Worm (Caenorhabditis elegans) whole organism, L3 larva: ENCODE measurements around the gene F13H8.12.

Source experiments
- R02D3.7 ChIP-seq: fragments of 150-350 bp; optimal IDR thresholded peaks from 2 replicates; lab custom pipeline; 2014; ENCODE audit warnings: missing biosample characterization, missing genetic modification characterization
- aly-2 ChIP-seq: fragments of 150-350 bp; optimal IDR thresholded peaks from 2 replicates; lab custom pipeline; 2014; ENCODE audit warnings: missing biosample characterization, missing genetic modification characterization
- ama-1 ChIP-seq: fragments of 150-350 bp; optimal IDR thresholded peaks from 2 replicates; lab custom pipeline; 2018
- ceh-28 ChIP-seq: fragments of 150-350 bp; optimal IDR thresholded peaks from 2 replicates; lab custom pipeline; 2014; ENCODE audit warnings: missing biosample characterization, missing genetic modification reagents, missing genetic modification characterization
- daf-12 ChIP-seq: fragments of 150-350 bp; optimal IDR thresholded peaks from 2 replicates; lab custom pipeline; 2014; ENCODE audit warnings: missing biosample characterization, missing genetic modification reagents, missing genetic modification characterization
- egl-5 ChIP-seq: fragments of 150-350 bp; optimal IDR thresholded peaks from 2 replicates; lab custom pipeline; 2017; ENCODE audit warnings: missing biosample characterization, missing genetic modification reagents, missing genetic modification characterization, inconsistent platforms
- elt-1 ChIP-seq: fragments of 150-350 bp; optimal IDR thresholded peaks from 2 replicates; lab custom pipeline; 2014; ENCODE audit warnings: missing biosample characterization, missing genetic modification characterization
- elt-2 ChIP-seq: sonication (generic microtip); optimal IDR thresholded peaks from 2 replicates; lab custom pipeline; 2016; ENCODE audit warnings: missing genetic modification reagents, mild to moderate bottlenecking, missing genetic modification characterization, missing compliant biosample characterization
- elt-3 ChIP-seq, 3 experiments: fragments of 150-350 bp in 1 of 3; sonication (generic microtip) in 2 of 3; optimal IDR thresholded peaks; 2 replicates in 2 of 3; 4 replicates in 1 of 3; lab custom pipeline; 2014 to 2017; ENCODE audit warnings: missing biosample characterization in 3 of 3, missing genetic modification characterization in 3 of 3
- eor-1 ChIP-seq, 2 experiments: fragments of 150-350 bp; optimal IDR thresholded peaks; 2 replicates each; lab custom pipeline; 2014 to 2018; ENCODE audit warnings: missing biosample characterization in 2 of 2, missing genetic modification characterization in 2 of 2
- fkh-10 ChIP-seq: sonication (generic microtip); optimal IDR thresholded peaks from 2 replicates; lab custom pipeline; 2017; ENCODE audit warnings: missing biosample characterization, missing genetic modification reagents, missing genetic modification characterization
- fos-1 ChIP-seq: fragments of 150-350 bp; optimal IDR thresholded peaks from 2 replicates; lab custom pipeline; 2014; ENCODE audit warnings: missing biosample characterization, missing genetic modification characterization
- hmg-11 ChIP-seq: sonication (generic microtip); optimal IDR thresholded peaks from 2 replicates; lab custom pipeline; 2016; ENCODE audit warnings: missing genetic modification characterization, missing compliant biosample characterization
- lin-15B ChIP-seq: fragments of 150-350 bp; optimal IDR thresholded peaks from 2 replicates; lab custom pipeline; 2014; ENCODE audit warnings: missing biosample characterization, missing genetic modification characterization
- mdl-1 ChIP-seq: fragments of 150-350 bp; optimal IDR thresholded peaks from 2 replicates; lab custom pipeline; 2014; ENCODE audit warnings: missing biosample characterization, missing genetic modification characterization
- mml-1 ChIP-seq: fragments of 150-350 bp; sonication (generic microtip); optimal IDR thresholded peaks from 3 replicates; lab custom pipeline; 2014; ENCODE audit warnings: missing biosample characterization, missing genetic modification characterization
- nfya-1 ChIP-seq: sonication (generic microtip); optimal IDR thresholded peaks from 2 replicates; lab custom pipeline; 2017; ENCODE audit warnings: missing genetic modification characterization, mild to moderate bottlenecking, missing compliant biosample characterization, antibody characterized with exemption, moderate library complexity; ENCODE audit not compliant: insufficient read depth
- nhr-43 ChIP-seq: sonication (generic microtip); optimal IDR thresholded peaks from 2 replicates; lab custom pipeline; 2016; ENCODE audit warnings: mild to moderate bottlenecking, missing genetic modification characterization, missing compliant biosample characterization; ENCODE audit not compliant: poor library complexity, severe bottlenecking
- nhr-67 ChIP-seq: fragments of 150-350 bp; optimal IDR thresholded peaks from 2 replicates; lab custom pipeline; 2014; ENCODE audit warnings: missing biosample characterization, missing genetic modification characterization
- nhr-76 ChIP-seq: fragments of 150-350 bp; sonication (generic microtip); optimal IDR thresholded peaks from 5 replicates; lab custom pipeline; 2014; ENCODE audit warnings: missing biosample characterization, missing genetic modification characterization
- nhr-77 ChIP-seq: fragments of 150-350 bp; optimal IDR thresholded peaks from 2 replicates; lab custom pipeline; 2014; ENCODE audit warnings: missing biosample characterization, missing genetic modification characterization
- pha-4 ChIP-seq: fragments of 150-350 bp; optimal IDR thresholded peaks from 2 replicates; lab custom pipeline; 2014; ENCODE audit warnings: missing biosample characterization, missing genetic modification reagents, missing genetic modification characterization
- snpc-4 ChIP-seq: fragments of 150-350 bp; optimal IDR thresholded peaks from 2 replicates; lab custom pipeline; 2014; ENCODE audit warnings: missing biosample characterization, missing genetic modification characterization
- unc-39 ChIP-seq: sonication (generic microtip); optimal IDR thresholded peaks from 4 replicates; lab custom pipeline; 2017; ENCODE audit warnings: missing biosample characterization, missing genetic modification characterization
- ztf-4 ChIP-seq: fragments of 150-350 bp; optimal IDR thresholded peaks from 2 replicates; lab custom pipeline; 2014; ENCODE audit warnings: missing biosample characterization, missing genetic modification characterization

F13H8.12 gene

ce11 chrII:6294261-6294660 is 31.9 kb downstream of the F13H8.12 start, which contains the start of gene mps-1:
Gene mps-1 (minus strand): TSS chrII:6294361.
- TF ChIP-seq snpc-4 (tag; lab: Kevin White, UChicago) (no peak), mml-1 (tag; lab: Kevin White, UChicago) (no peak), elt-3 (tag; optimal IDR thresholded peaks at IDR 0.05; lab: Kevin White, UChicago) (no peak), lin-15B (tag; lab: Kevin White, UChicago) (no peak), R02D3.7 (no peak), ceh-28 (no peak), elt-1 (tag; lab: Kevin White, UChicago) (no peak), aly-2 (tag; lab: Kevin White, UChicago) (no peak), ztf-4 (tag; lab: Kevin White, UChicago) (no peak), ama-1 (lab: Kevin White, UChicago) (no peak), fos-1 (tag; lab: Kevin White, UChicago) (no peak), elt-2 (tag; lab: Kevin White, UChicago) (no peak), pha-4 (tag; lab: Kevin White, UChicago) (no peak)
- TF ChIP-seq, all 47 proteins: peak for 0

- TF ChIP-seq nfya-1 (tag; lab: Kevin White, UChicago) (peak; percentile 1), nhr-77 (no peak), egl-5 (peak; percentile 40), elt-2 (tag; lab: Kevin White, UChicago) (no peak)
Measured at ce11 chrII:6303209-6303740, 41.0 kb downstream of the F13H8.12 start, which contains the start of gene C29F5.1. Gene C29F5.1 (plus strand): TSS chrII:6303525.

- TF ChIP-seq mdl-1, result no peak
- TF ChIP-seq unc-39 (tag; lab: Kevin White, UChicago), result no peak
- TF ChIP-seq elt-3 (tag; optimal IDR thresholded peaks at IDR 0.05; lab: Kevin White, UChicago), result no peak
- no peak for TF ChIP-seq daf-12 (tag; lab: Kevin White, UChicago)
- no peak for TF ChIP-seq mml-1 (tag; lab: Kevin White, UChicago)
- TF ChIP-seq ama-1 (lab: Kevin White, UChicago), result no peak
- TF ChIP-seq aly-2 (tag; lab: Kevin White, UChicago), result no peak
- no peak for TF ChIP-seq hmg-11
- no peak for TF ChIP-seq nhr-43 (tag; lab: Kevin White, UChicago)
- no peak for TF ChIP-seq eor-1 (tag; optimal IDR thresholded peaks at IDR 0.05; lab: Kevin White, UChicago)
Measured at ce11 chrII:6306125-6306524, 43.8 kb downstream of the F13H8.12 start, which contains the start of gene C29F5.8. Gene C29F5.8 (plus strand): TSS chrII:6306425.

DNA sequence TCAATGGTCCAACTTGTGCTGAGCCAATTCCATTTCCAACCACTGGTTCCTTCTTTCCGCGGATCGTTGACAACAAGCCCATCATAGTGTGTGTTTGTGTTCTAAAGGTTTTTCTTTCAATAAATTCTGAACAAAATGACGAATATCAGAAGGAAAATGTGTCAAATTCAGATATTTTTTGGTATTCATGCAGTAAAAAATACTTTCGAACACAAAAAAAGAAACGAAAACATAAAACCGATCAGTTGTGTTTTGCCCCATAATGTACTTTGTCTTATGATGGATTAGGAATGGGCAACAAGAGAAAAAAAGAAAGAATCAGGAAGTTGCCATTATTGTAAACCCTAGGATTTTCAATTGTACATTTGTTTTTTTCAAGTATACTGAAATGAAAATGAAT is 46.9 kb downstream of the F13H8.12 start, which contains the start of gene glb-10:
TSS of gene glb-10 (minus strand) at position 101 of the 400 bp plus-strand sequence.
- TF ChIP-seq fos-1 (tag; lab: Kevin White, UChicago) (no peak), elt-3 (tag; optimal IDR thresholded peaks at IDR 0.05; lab: Kevin White, UChicago) (no peak)
- TF ChIP-seq, all 47 proteins: peak for 0

- no peak for TF ChIP-seq nhr-67 (tag; lab: Kevin White, UChicago)
- TF ChIP-seq fkh-10 (GFP tag; lab: Kevin White, UChicago), result peak; percentile 27
Measured at ce11 chrII:6311459-6311858, 49.1 kb downstream of the F13H8.12 start.

DNA sequence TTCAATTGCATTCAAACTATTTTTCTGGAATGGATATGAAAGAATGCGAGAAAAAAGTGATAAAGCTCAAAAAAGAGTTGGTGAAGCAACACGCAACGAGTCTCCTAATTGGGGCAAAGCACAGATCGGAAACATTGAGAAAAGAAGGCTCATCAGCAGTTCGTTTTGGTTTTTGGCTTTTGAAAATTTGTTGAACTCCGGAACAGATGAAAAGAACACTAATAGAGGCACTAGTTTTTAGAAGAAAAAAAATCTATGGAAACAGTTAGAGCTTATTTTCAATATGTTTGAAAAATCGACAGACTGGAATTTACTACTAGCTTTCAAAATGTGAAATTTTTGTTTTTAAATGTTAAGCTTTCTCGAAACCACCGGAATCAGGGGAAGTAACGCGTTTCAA is 49.6 kb downstream of the F13H8.12 start:
- TF ChIP-seq ama-1 (lab: Kevin White, UChicago) (no peak), nhr-76 (no peak), aly-2 (tag; lab: Kevin White, UChicago) (no peak)
